Fruit fly (Drosophila melanogaster) whole organism, wandering third instar larva: ENCODE results near the gene eIF4A.
A peak's percentile ranks its signal among the peaks of the same experiment; 100 is the strongest.

Experiments
- Abd-B ChIP-seq: fragments of >200 bp; optimal IDR thresholded peaks from 2 replicates; lab custom pipeline; 2017; ENCODE audit warnings: missing biosample characterization, missing genetic modification characterization
- CG32264 ChIP-seq: fragments of 200-800 bp; sonication (Bioruptor generic); optimal IDR thresholded peaks from 2 replicates; lab custom pipeline; 2016; ENCODE audit warnings: missing biosample characterization, missing genetic modification characterization
- CG9705 ChIP-seq: fragments of 200-800 bp; sonication (Bioruptor generic); optimal IDR thresholded peaks from 2 replicates; lab custom pipeline; 2018; ENCODE audit warnings: missing biosample characterization, mild to moderate bottlenecking, missing genetic modification characterization
- CrebA ChIP-seq: fragments of 200-800 bp; sonication (Bioruptor generic); optimal IDR thresholded peaks from 2 replicates; lab custom pipeline; 2016; ENCODE audit warnings: missing biosample characterization, mild to moderate bottlenecking, missing genetic modification characterization, borderline replicate concordance
- Dfd ChIP-seq: fragments of >200 bp; optimal IDR thresholded peaks from 2 replicates; lab custom pipeline; 2017; ENCODE audit warnings: missing biosample characterization, missing genetic modification characterization
- Dif ChIP-seq: fragments of 200-275, 200-300 bp; sonication (Bioruptor generic); optimal IDR thresholded peaks from 2 replicates; lab custom pipeline; 2018; ENCODE audit warnings: missing biosample characterization, missing genetic modification characterization; ENCODE audit not compliant: partially characterized antibody
- GATAd ChIP-seq: sonication (Bioruptor generic); optimal IDR thresholded peaks from 2 replicates; lab custom pipeline; 2016; ENCODE audit warnings: missing biosample characterization, missing genetic modification characterization
- HLH106 ChIP-seq: fragments of 200-800 bp; optimal IDR thresholded peaks from 3 replicates; lab custom pipeline; 2019; ENCODE audit warnings: missing biosample characterization, mild to moderate bottlenecking, missing genetic modification characterization, moderate library complexity
- Hnf4 ChIP-seq: fragments of 200-800 bp; sonication (Bioruptor generic); optimal IDR thresholded peaks from 2 replicates; lab custom pipeline; 2016; ENCODE audit warnings: missing biosample characterization, mild to moderate bottlenecking, missing genetic modification characterization
- Hr78 ChIP-seq: fragments of >200 bp; optimal IDR thresholded peaks from 2 replicates; lab custom pipeline; 2017; ENCODE audit warnings: missing biosample characterization, missing genetic modification characterization
- Hr83 ChIP-seq: fragments of 200-300 bp; sonication (Bioruptor generic); optimal IDR thresholded peaks from 2 replicates; lab custom pipeline; 2016; ENCODE audit warnings: missing biosample characterization, mild to moderate bottlenecking, missing genetic modification characterization, moderate library complexity; ENCODE audit not compliant: poor library complexity, severe bottlenecking
- Jra ChIP-seq: sonication (Bioruptor generic); optimal IDR thresholded peaks from 2 replicates; lab custom pipeline; 2016; ENCODE audit warnings: missing biosample characterization, missing genetic modification characterization
- Mio ChIP-seq: sonication (Bioruptor generic); optimal IDR thresholded peaks from 2 replicates; lab custom pipeline; 2016; ENCODE audit warnings: missing biosample characterization, missing genetic modification characterization
- Myc ChIP-seq: fragments of >200 bp; optimal IDR thresholded peaks from 2 replicates; lab custom pipeline; 2017
- N ChIP-seq: fragments of >200 bp; optimal IDR thresholded peaks from 2 replicates; lab custom pipeline; 2018; ENCODE audit warnings: missing biosample characterization, missing external identifiers, missing genetic modification characterization
- OdsH ChIP-seq: fragments of 200-800 bp; sonication (Bioruptor generic); optimal IDR thresholded peaks from 2 replicates; lab custom pipeline; 2016; ENCODE audit warnings: missing biosample characterization, mild to moderate bottlenecking, missing genetic modification characterization
- Rel ChIP-seq, 2 experiments: fragments of 200-800 bp; sonication (Bioruptor generic) in 1 of 2; optimal IDR thresholded peaks; 2 replicates in 1 of 2; 3 replicates in 1 of 2; lab custom pipeline; 2016 to 2019; ENCODE audit warnings: mild to moderate bottlenecking in 2 of 2, missing biosample characterization in 2 of 2, missing genetic modification characterization in 2 of 2, moderate library complexity in 1 of 2
- Sp1 ChIP-seq: fragments of 200-800 bp; sonication (Bioruptor generic); optimal IDR thresholded peaks from 3 replicates; lab custom pipeline; 2019; ENCODE audit warnings: missing biosample characterization, mild to moderate bottlenecking, missing genetic modification characterization, moderate library complexity
- Vsx2 ChIP-seq: fragments of 200-300, 225-300 bp; sonication (Bioruptor generic); optimal IDR thresholded peaks from 2 replicates; lab custom pipeline; 2018; ENCODE audit warnings: missing biosample characterization, missing genetic modification characterization; ENCODE audit not compliant: partially characterized antibody
- br ChIP-seq: fragments of 200-800 bp; sonication (Bioruptor generic); optimal IDR thresholded peaks from 2 replicates; lab custom pipeline; 2016; ENCODE audit warnings: missing biosample characterization, missing genetic modification characterization
- brk ChIP-seq: fragments of 200-800 bp; sonication (Bioruptor generic); optimal IDR thresholded peaks from 2 replicates; lab custom pipeline; 2016; ENCODE audit warnings: missing biosample characterization, mild to moderate bottlenecking, missing genetic modification characterization
- dl ChIP-seq, 2 experiments: fragments of 175-275, 200-275 bp in 1 of 2; fragments of 200-275 bp in 1 of 2; sonication (Bioruptor generic); optimal IDR thresholded peaks; lab custom pipeline; 2018; ENCODE audit warnings: mild to moderate bottlenecking in 2 of 2, missing biosample characterization in 2 of 2, missing genetic modification characterization in 2 of 2, moderate library complexity in 2 of 2; ENCODE audit not compliant: partially characterized antibody in 2 of 2, insufficient read depth in 1 of 2
- dmrt93B ChIP-seq: fragments of 200-800 bp; sonication (Bioruptor generic); optimal IDR thresholded peaks from 2 replicates; lab custom pipeline; 2018; ENCODE audit warnings: missing biosample characterization, mild to moderate bottlenecking, missing genetic modification characterization
- dsf ChIP-seq: sonication (Bioruptor generic); optimal IDR thresholded peaks from 2 replicates; lab custom pipeline; 2016; ENCODE audit warnings: missing biosample characterization, missing genetic modification characterization, borderline replicate concordance
- ey ChIP-seq: fragments of 200-800 bp; sonication (Bioruptor generic); optimal IDR thresholded peaks from 2 replicates; lab custom pipeline; 2016; ENCODE audit warnings: missing biosample characterization, missing genetic modification characterization
- foxo ChIP-seq, 2 experiments: fragments of 200-800 bp; sonication (Bioruptor generic); optimal IDR thresholded peaks; 2 replicates in 1 of 2; 3 replicates in 1 of 2; lab custom pipeline; 2016 to 2017; ENCODE audit warnings: missing biosample characterization in 2 of 2, missing genetic modification characterization in 2 of 2
- fru ChIP-seq: fragments of 200-800 bp; sonication (Bioruptor generic); optimal IDR thresholded peaks from 3 replicates; lab custom pipeline; 2016; ENCODE audit warnings: missing biosample characterization, mild to moderate bottlenecking, missing genetic modification characterization
- h ChIP-seq: fragments of 200-800 bp; sonication (Bioruptor generic); optimal IDR thresholded peaks from 3 replicates; lab custom pipeline; 2016; ENCODE audit warnings: missing biosample characterization, mild to moderate bottlenecking, missing genetic modification characterization
- jim ChIP-seq: fragments of 175-275, 200-325 bp; sonication (Bioruptor generic); optimal IDR thresholded peaks from 2 replicates; lab custom pipeline; 2016; ENCODE audit warnings: missing biosample characterization, mild to moderate bottlenecking, missing genetic modification characterization
- lola ChIP-seq: fragments of >200 bp; optimal IDR thresholded peaks from 2 replicates; lab custom pipeline; 2017; ENCODE audit warnings: missing biosample characterization, missing genetic modification characterization
- pan ChIP-seq: fragments of >200 bp; optimal IDR thresholded peaks from 2 replicates; lab custom pipeline; 2017
- psq ChIP-seq: fragments of 200-800 bp; sonication (Bioruptor generic); optimal IDR thresholded peaks from 3 replicates; lab custom pipeline; 2017; ENCODE audit warnings: missing biosample characterization, mild to moderate bottlenecking, missing genetic modification characterization, moderate library complexity
- rgr ChIP-seq: fragments of 200-800 bp; sonication (Bioruptor generic); optimal IDR thresholded peaks from 3 replicates; lab custom pipeline; 2016; ENCODE audit warnings: missing biosample characterization, mild to moderate bottlenecking, missing genetic modification characterization
- sage ChIP-seq: fragments of 200-800 bp; sonication (Bioruptor generic); optimal IDR thresholded peaks from 2 replicates; lab custom pipeline; 2016; ENCODE audit warnings: missing biosample characterization, mild to moderate bottlenecking, missing genetic modification characterization
- sv ChIP-seq: fragments of 200-800 bp; sonication (Bioruptor generic); optimal IDR thresholded peaks from 3 replicates; lab custom pipeline; 2016; ENCODE audit warnings: missing biosample characterization, missing genetic modification characterization
- tai ChIP-seq: sonication (Bioruptor generic); optimal IDR thresholded peaks from 2 replicates; lab custom pipeline; 2016; ENCODE audit warnings: missing biosample characterization, missing genetic modification characterization
- usp ChIP-seq: fragments of >200 bp; optimal IDR thresholded peaks from 2 replicates; lab custom pipeline; 2017; ENCODE audit warnings: missing biosample characterization, missing genetic modification characterization
- woc ChIP-seq: sonication (Bioruptor generic); optimal IDR thresholded peaks from 2 replicates; lab custom pipeline; 2016; ENCODE audit warnings: missing biosample characterization, mild to moderate bottlenecking, missing genetic modification characterization

The eIF4A gene

dm6 chr2L:5983236-5983635 lies 1.7 kb downstream of the eIF4A start:
- TF ChIP-seq CrebA (no peak), usp (GFP tag; lab: Kevin White, UChicago) (no peak), dsf (GFP tag; lab: Kevin White, UChicago) (no peak), Abd-B (GFP tag; lab: Kevin White, UChicago) (no peak), Myc (lab: Kevin White, UChicago) (no peak), CG9705 (GFP tag; lab: Kevin White, UChicago) (no peak), Jra (GFP tag; lab: Kevin White, UChicago) (peak; percentile 27), Dif (GFP tag; lab: Kevin White, UChicago) (peak; percentile 20), dl (GFP tag; optimal IDR thresholded peaks at IDR 0.05; lab: Kevin White, UChicago; ENCODE audit: insufficient read depth in 1 of 2, partially characterized antibody in 2 of 2) (peak; percentile 56 to 59)

dm6 chr2L:5986094-5986493 lies 4.5 kb downstream of the eIF4A start, which contains the start of gene ifc:
Gene ifc, plus strand, starts transcription at chr2L:5986348.
- peak; percentile 39 for TF ChIP-seq woc (GFP tag; lab: Kevin White, UChicago)
- TF ChIP-seq h (GFP tag; lab: Kevin White, UChicago) = peak; percentile 64
- no peak for TF ChIP-seq pan (lab: Kevin White, UChicago)
- TF ChIP-seq br (GFP tag; lab: Kevin White, UChicago) = peak; percentile 53
- TF ChIP-seq fru (GFP tag; lab: Kevin White, UChicago) = peak; percentile 47
- TF ChIP-seq rgr = peak; percentile 54
- no peak for TF ChIP-seq Abd-B (GFP tag; lab: Kevin White, UChicago)
- no peak for TF ChIP-seq CG32264
- TF ChIP-seq HLH106 = peak; percentile 60
- no peak for TF ChIP-seq jim
- TF ChIP-seq dl (GFP tag; optimal IDR thresholded peaks at IDR 0.05; lab: Kevin White, UChicago; ENCODE audit: insufficient read depth in 1 of 2, partially characterized antibody in 2 of 2) = no peak
- no peak for TF ChIP-seq dsf (GFP tag; lab: Kevin White, UChicago)
- peak; percentile 8 for TF ChIP-seq Sp1 (GFP tag; lab: Kevin White, UChicago)
- no peak for TF ChIP-seq brk (GFP tag; lab: Kevin White, UChicago)
- peak; percentile 66 for TF ChIP-seq Hr78 (GFP tag; lab: Kevin White, UChicago)
- TF ChIP-seq sv (GFP tag; lab: Kevin White, UChicago) = peak; percentile 42
- no peak for TF ChIP-seq tai (GFP tag; lab: Kevin White, UChicago)
- TF ChIP-seq ey (GFP tag; lab: Kevin White, UChicago) = peak; percentile 30
- TF ChIP-seq GATAd = no peak
- no peak for TF ChIP-seq lola
- peak; percentile 30 for TF ChIP-seq psq (GFP tag; lab: Kevin White, UChicago)
- TF ChIP-seq Dfd = no peak
- TF ChIP-seq N (GFP tag; lab: Kevin White, UChicago) = peak; percentile 98
- TF ChIP-seq Hnf4 = no peak
- no peak for TF ChIP-seq Myc (lab: Kevin White, UChicago)
- peak; percentile 51 for TF ChIP-seq OdsH (GFP tag; lab: Kevin White, UChicago)
- no peak for TF ChIP-seq sage
- peak; percentile 10 for TF ChIP-seq CG9705 (GFP tag; lab: Kevin White, UChicago)
- no peak for TF ChIP-seq CrebA
- peak in 1 of 2 experiments; percentile 52 for TF ChIP-seq foxo (GFP tag; optimal IDR thresholded peaks at IDR 0.05; lab: Kevin White, UChicago)
- no peak for TF ChIP-seq Jra (GFP tag; lab: Kevin White, UChicago)
- peak; percentile 87 for TF ChIP-seq Hr83 (GFP tag; lab: Kevin White, UChicago)
- TF ChIP-seq Vsx2 = no peak
- TF ChIP-seq Dif (GFP tag; lab: Kevin White, UChicago) = peak; percentile 61
- no peak for TF ChIP-seq Mio
- TF ChIP-seq usp (GFP tag; lab: Kevin White, UChicago) = no peak
- TF ChIP-seq Rel (GFP tag; optimal IDR thresholded peaks at IDR 0.05; lab: Kevin White, UChicago) = no peak
- TF ChIP-seq Rel (tag; optimal IDR thresholded peaks at IDR 0.05; lab: Kevin White, UChicago) = peak; percentile 46
- no peak for TF ChIP-seq dmrt93B
- TF ChIP-seq, all 38 proteins: peak for 18
